Worm (Caenorhabditis elegans) whole organism, early embryonic: Measurements from ENCODE around the gene C05C12.5.

Source experiments
- B0310.2 ChIP-seq: sonication (generic microtip); optimal IDR thresholded peaks from 2 replicates; lab custom pipeline; 2016; ENCODE audit warnings: mild to moderate bottlenecking, missing genetic modification characterization, missing compliant biosample characterization
- ama-1 ChIP-seq: fragments of 150-350 bp; optimal IDR thresholded peaks from 2 replicates; lab custom pipeline; 2014
- flt-1 ChIP-seq: fragments of 200-800 bp; sonication (Bioruptor generic); IDR thresholded peaks from 2 replicates; pipeline ENCODE4 v1.3.6; 2022; ENCODE audit warnings: missing genetic modification characterization, missing compliant biosample characterization
- hmbx-1 ChIP-seq: sonication (generic microtip); optimal IDR thresholded peaks from 2 replicates; lab custom pipeline; 2016; ENCODE audit warnings: mild to moderate bottlenecking, missing genetic modification characterization, missing compliant biosample characterization
- hnd-1 ChIP-seq: sonication (generic microtip); optimal IDR thresholded peaks from 2 replicates; lab custom pipeline; 2016; ENCODE audit warnings: missing genetic modification characterization, missing compliant biosample characterization
- pes-1 ChIP-seq: fragments of 200-800 bp; sonication (Bioruptor generic); IDR thresholded peaks from 2 replicates; pipeline ENCODE4 v1.3.6; 2022; ENCODE audit warnings: missing genetic modification reagents, missing genetic modification characterization, missing compliant biosample characterization
- sea-1 ChIP-seq: fragments of 200-800 bp; sonication (Bioruptor generic); conservative IDR thresholded peaks from 2 replicates; pipeline ENCODE4 v1.3.6; 2022; ENCODE audit warnings: missing genetic modification characterization, missing compliant biosample characterization
- tbx-11 ChIP-seq: fragments of 200-800 bp; sonication (Bioruptor generic); IDR thresholded peaks from 2 replicates; pipeline ENCODE4 v1.3.6; 2022; ENCODE audit warnings: missing genetic modification characterization, missing compliant biosample characterization
- tbx-37 ChIP-seq: fragments of 200-800 bp; sonication (Bioruptor generic); conservative IDR thresholded peaks from 2 replicates; pipeline ENCODE4 v1.3.6; 2022; ENCODE audit warnings: missing genetic modification reagents, missing genetic modification characterization, missing compliant biosample characterization

DNA sequence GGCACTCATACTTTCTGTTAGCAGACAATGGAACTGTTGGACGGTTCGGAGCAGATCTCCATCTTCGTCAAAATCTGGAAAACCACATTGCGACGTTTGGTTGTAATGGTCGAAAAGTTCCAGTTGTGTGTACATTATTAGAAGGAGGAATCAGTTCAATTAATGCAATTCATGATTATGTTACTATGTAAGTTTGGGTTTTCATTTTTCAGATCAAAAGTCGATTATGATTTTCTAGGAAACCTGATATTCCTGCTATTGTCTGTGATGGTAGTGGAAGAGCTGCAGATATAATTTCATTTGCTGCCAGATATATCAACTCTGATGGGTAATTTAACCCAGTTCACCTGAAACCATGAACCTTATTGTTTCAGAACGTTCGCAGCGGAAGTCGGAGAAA lies 15.0 kb upstream of the C05C12.5 start:
- TF ChIP-seq sea-1 (GFP tag; lab: Robert Waterston, UW) (no peak), hnd-1 (tag; lab: Kevin White, UChicago) (no peak), ama-1 (lab: Kevin White, UChicago) (no peak), tbx-11 (GFP tag; lab: Robert Waterston, UW) (no peak), tbx-37 (GFP tag; lab: Robert Waterston, UW) (no peak), B0310.2 (tag; lab: Kevin White, UChicago) (no peak), flt-1 (GFP tag; lab: Robert Waterston, UW) (no peak), hmbx-1 (no peak), pes-1 (GFP tag; lab: Robert Waterston, UW) (no peak)
